Fruit fly (Drosophila melanogaster): ENCODE data around the gene tim.

The tim gene

dm6 chr2L:3514569-3515191, 6.8 kb upstream of the tim start, which contains the start of the genes LeuRS and CG17593:
Gene LeuRS, minus strand, starts transcription at chr2L:3514656.
Gene CG17593, plus strand, starts transcription at chr2L:3514872.
- TF ChIP-seq rgr (GFP tag; optimal IDR thresholded peaks at IDR 0.05) (no peak), dmrt93B (GFP tag; optimal IDR thresholded peaks at IDR 0.05) (no peak), woc (GFP tag; optimal IDR thresholded peaks at IDR 0.05) (no peak), Myc (optimal IDR thresholded peaks at IDR 0.05) (peak; percentile 33)

- TF ChIP-seq br (GFP tag; optimal IDR thresholded peaks at IDR 0.05) (no peak), sv (GFP tag; optimal IDR thresholded peaks at IDR 0.05) (no peak), dsf (GFP tag; optimal IDR thresholded peaks at IDR 0.05; ENCODE audit: borderline replicate concordance) (no peak), sage (GFP tag; optimal IDR thresholded peaks at IDR 0.05) (no peak), psq (GFP tag; optimal IDR thresholded peaks at IDR 0.05) (no peak), usp (GFP tag; optimal IDR thresholded peaks at IDR 0.05) (no peak), Rel (GFP tag; optimal IDR thresholded peaks at IDR 0.05) (no peak), Rel (tag; optimal IDR thresholded peaks at IDR 0.05) (no peak), jim (GFP tag; optimal IDR thresholded peaks at IDR 0.05) (no peak), Myc (optimal IDR thresholded peaks at IDR 0.05) (no peak), CG32264 (GFP tag; optimal IDR thresholded peaks at IDR 0.05) (no peak), dmrt93B (GFP tag; optimal IDR thresholded peaks at IDR 0.05) (no peak), tai (GFP tag; optimal IDR thresholded peaks at IDR 0.05) (no peak), Dfd (GFP tag; optimal IDR thresholded peaks at IDR 0.05) (no peak), rgr (GFP tag; optimal IDR thresholded peaks at IDR 0.05) (no peak), lola (GFP tag; optimal IDR thresholded peaks at IDR 0.05) (no peak), foxo (GFP tag; optimal IDR thresholded peaks at IDR 0.05) (no peak)
Observed at dm6 chr2L:3510002-3510401, 2.1 kb upstream of the tim start, which contains the start of gene CG31954. Gene CG31954, minus strand, starts transcription at chr2L:3510102.

DNA sequence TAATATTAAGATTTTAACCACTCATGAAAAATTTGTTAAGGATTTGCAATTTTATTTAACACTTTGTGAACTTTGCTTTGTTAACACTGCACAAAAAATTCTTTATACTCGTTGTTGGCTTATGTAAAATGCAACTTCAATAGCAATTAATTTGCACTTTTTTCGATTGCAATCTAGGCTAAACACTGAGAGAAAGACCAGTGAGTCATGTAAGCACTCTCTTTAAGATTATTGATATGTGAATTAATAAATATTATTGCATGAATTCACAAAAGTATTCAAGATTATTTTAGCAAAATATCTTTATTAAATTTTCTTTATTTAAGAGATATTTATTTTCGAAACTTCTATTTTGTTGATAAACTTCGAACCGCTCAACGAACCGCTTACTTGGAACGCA, 1.1 kb downstream of the tim start:
- TF ChIP-seq brk (GFP tag; optimal IDR thresholded peaks at IDR 0.05) (no peak), Abd-B (GFP tag; optimal IDR thresholded peaks at IDR 0.05) (no peak), lola (GFP tag; optimal IDR thresholded peaks at IDR 0.05) (no peak), CrebA (GFP tag; optimal IDR thresholded peaks at IDR 0.05; ENCODE audit: borderline replicate concordance) (no peak), Mio (GFP tag; optimal IDR thresholded peaks at IDR 0.05) (no peak)

dm6 chr2L:3506322-3506721, 1.6 kb downstream of the tim start:
- TF ChIP-seq CG9705 (GFP tag; optimal IDR thresholded peaks at IDR 0.05) = no peak
- no peak for TF ChIP-seq Dif (GFP tag; optimal IDR thresholded peaks at IDR 0.05; ENCODE audit: partially characterized antibody)
- no peak for TF ChIP-seq fru (GFP tag; optimal IDR thresholded peaks at IDR 0.05)
- TF ChIP-seq Dfd (GFP tag; optimal IDR thresholded peaks at IDR 0.05) = no peak
- TF ChIP-seq rgr (GFP tag; optimal IDR thresholded peaks at IDR 0.05) = no peak
- no peak for TF ChIP-seq lola (GFP tag; optimal IDR thresholded peaks at IDR 0.05)
- no peak for TF ChIP-seq dsf (GFP tag; optimal IDR thresholded peaks at IDR 0.05; ENCODE audit: borderline replicate concordance)
- TF ChIP-seq dmrt93B (GFP tag; optimal IDR thresholded peaks at IDR 0.05) = no peak
- TF ChIP-seq brk (GFP tag; optimal IDR thresholded peaks at IDR 0.05) = no peak
- no peak for TF ChIP-seq sv (GFP tag; optimal IDR thresholded peaks at IDR 0.05)
- no peak for TF ChIP-seq N (GFP tag; optimal IDR thresholded peaks at IDR 0.05)
- TF ChIP-seq jim (GFP tag; optimal IDR thresholded peaks at IDR 0.05) = no peak
- TF ChIP-seq Hr78 (GFP tag; optimal IDR thresholded peaks at IDR 0.05) = no peak
- no peak for TF ChIP-seq psq (GFP tag; optimal IDR thresholded peaks at IDR 0.05)

- no peak for TF ChIP-seq Sp1 (GFP tag; optimal IDR thresholded peaks at IDR 0.05)
- TF ChIP-seq rgr (GFP tag; optimal IDR thresholded peaks at IDR 0.05) = no peak
- TF ChIP-seq dmrt93B (GFP tag; optimal IDR thresholded peaks at IDR 0.05) = no peak
- TF ChIP-seq Rel (GFP tag; optimal IDR thresholded peaks at IDR 0.05) = no peak
- no peak for TF ChIP-seq Rel (tag; optimal IDR thresholded peaks at IDR 0.05)
- TF ChIP-seq jim (GFP tag; optimal IDR thresholded peaks at IDR 0.05) = no peak
Observed at dm6 chr2L:3504851-3505250, 3.1 kb downstream of the tim start.

dm6 chr2L:3495465-3495864, 12.5 kb downstream of the tim start:
- TF ChIP-seq dl (GFP tag; optimal IDR thresholded peaks at IDR 0.05; ENCODE audit: insufficient read depth in 1 of 2, partially characterized antibody in 2 of 2) = no peak
- no peak for TF ChIP-seq sv (GFP tag; optimal IDR thresholded peaks at IDR 0.05)
- TF ChIP-seq fru (GFP tag; optimal IDR thresholded peaks at IDR 0.05) = no peak
- TF ChIP-seq Vsx2 (GFP tag; optimal IDR thresholded peaks at IDR 0.05; ENCODE audit: partially characterized antibody) = no peak
- TF ChIP-seq Abd-B (GFP tag; optimal IDR thresholded peaks at IDR 0.05) = no peak
- TF ChIP-seq lola (GFP tag; optimal IDR thresholded peaks at IDR 0.05) = no peak
- TF ChIP-seq Jra (GFP tag; optimal IDR thresholded peaks at IDR 0.05) = no peak
- TF ChIP-seq Hnf4 (GFP tag; optimal IDR thresholded peaks at IDR 0.05) = no peak
- no peak for TF ChIP-seq Mio (GFP tag; optimal IDR thresholded peaks at IDR 0.05)
- TF ChIP-seq woc (GFP tag; optimal IDR thresholded peaks at IDR 0.05) = no peak
- TF ChIP-seq brk (GFP tag; optimal IDR thresholded peaks at IDR 0.05) = no peak
